Worm (Caenorhabditis elegans) whole organism, L1 larva: Measurements from ENCODE around the gene T21E8.7.

Experiments used
- C16A3.4 ChIP-seq: fragments of 150-350 bp; optimal IDR thresholded peaks from 2 replicates; lab custom pipeline; 2014; ENCODE audit warnings: missing biosample characterization, missing genetic modification characterization
- C34B4.2 ChIP-seq: sonication (generic microtip); optimal IDR thresholded peaks from 2 replicates; lab custom pipeline; 2017; ENCODE audit warnings: mild to moderate bottlenecking, missing genetic modification characterization, missing compliant biosample characterization
- F16B12.6 ChIP-seq: fragments of 150-350 bp; optimal IDR thresholded peaks from 2 replicates; lab custom pipeline; 2014; ENCODE audit warnings: missing biosample characterization, missing genetic modification characterization
- aha-1 ChIP-seq: fragments of 150-350 bp; optimal IDR thresholded peaks from 2 replicates; lab custom pipeline; 2014; ENCODE audit warnings: missing biosample characterization, missing genetic modification characterization
- aly-2 ChIP-seq: fragments of 150-350 bp; optimal IDR thresholded peaks from 2 replicates; lab custom pipeline; 2014; ENCODE audit warnings: missing biosample characterization, missing genetic modification characterization
- ama-1 ChIP-seq: fragments of 150-350 bp; optimal IDR thresholded peaks from 2 replicates; lab custom pipeline; 2014
- ceh-82 ChIP-seq, 3 experiments: fragments of 150-350 bp in 1 of 3; sonication (generic microtip) in 2 of 3; optimal IDR thresholded peaks; 2 replicates each; lab custom pipeline; 2014 to 2017; ENCODE audit warnings: missing biosample characterization in 3 of 3, missing genetic modification characterization in 3 of 3
- ceh-88 ChIP-seq: fragments of 200-800 bp; sonication (Bioruptor generic); IDR thresholded peaks from 2 replicates; pipeline ENCODE4 v1.3.6; 2022; ENCODE audit warnings: missing genetic modification characterization, missing compliant biosample characterization
- ces-1 ChIP-seq: fragments of 150-350 bp; optimal IDR thresholded peaks from 2 replicates; lab custom pipeline; 2014; ENCODE audit warnings: missing biosample characterization, missing genetic modification reagents, missing genetic modification characterization
- dsc-1 ChIP-seq: sonication (generic microtip); optimal IDR thresholded peaks from 2 replicates; lab custom pipeline; 2016; ENCODE audit warnings: mild to moderate bottlenecking, missing genetic modification characterization, missing compliant biosample characterization
- efl-1 ChIP-seq, 4 experiments: fragments of 150-350 bp; optimal IDR thresholded peaks in 3 of 4; peaks in 1 of 4; 1 replicate in 1 of 4; 2 replicates in 3 of 4; lab custom pipeline; 2014; ENCODE audit warnings: missing biosample characterization in 2 of 4, missing genetic modification characterization in 2 of 4, missing genetic modification reagents in 2 of 4
- efl-3 ChIP-seq: fragments of 200-800 bp; sonication (Bioruptor generic); optimal IDR thresholded peaks from 2 replicates; lab custom pipeline; 2018; ENCODE audit warnings: mild to moderate bottlenecking, missing genetic modification characterization, missing compliant biosample characterization
- egl-13 ChIP-seq: sonication (generic microtip); optimal IDR thresholded peaks from 2 replicates; lab custom pipeline; 2016; ENCODE audit warnings: missing genotype, missing genetic modification reagents, missing genetic modification characterization, missing compliant biosample characterization
- egl-27 ChIP-seq, 2 experiments: fragments of 150-350 bp in 1 of 2; sonication (generic microtip); optimal IDR thresholded peaks; 3 replicates each; lab custom pipeline; 2017 to 2018; ENCODE audit warnings: missing biosample characterization in 2 of 2, missing genetic modification characterization in 2 of 2, missing genetic modification reagents in 2 of 2
- elt-2 ChIP-seq: sonication (generic microtip); optimal IDR thresholded peaks from 2 replicates; lab custom pipeline; 2016; ENCODE audit warnings: missing genetic modification characterization, mild to moderate bottlenecking, inconsistent platforms, missing compliant biosample characterization, missing genetic modification reagents
- fkh-4 ChIP-seq: sonication (generic microtip); optimal IDR thresholded peaks from 2 replicates; lab custom pipeline; 2016; ENCODE audit warnings: missing compliant biosample characterization, missing genetic modification characterization, borderline replicate concordance
- fos-1 ChIP-seq: fragments of 150-350 bp; optimal IDR thresholded peaks from 2 replicates; lab custom pipeline; 2014; ENCODE audit warnings: missing biosample characterization, missing genetic modification characterization
- grh-1 ChIP-seq: fragments of 200-800 bp; sonication (Bioruptor generic); IDR thresholded peaks from 2 replicates; pipeline ENCODE4 v1.3.6; 2022; ENCODE audit warnings: missing genetic modification reagents, missing genetic modification characterization, missing compliant biosample characterization
- hlh-17 ChIP-seq: fragments of 200-800 bp; sonication (Bioruptor generic); optimal IDR thresholded peaks from 2 replicates; lab custom pipeline; 2018; ENCODE audit warnings: missing genetic modification characterization, mild to moderate bottlenecking, missing compliant biosample characterization, moderate library complexity, borderline replicate concordance
- hlh-4 ChIP-seq: sonication (generic microtip); optimal IDR thresholded peaks from 2 replicates; lab custom pipeline; 2016; ENCODE audit warnings: mild to moderate bottlenecking, missing genetic modification characterization, missing compliant biosample characterization
- hpl-2 ChIP-seq: fragments of 150-350 bp; optimal IDR thresholded peaks from 2 replicates; lab custom pipeline; 2014; ENCODE audit warnings: missing biosample characterization, missing genetic modification reagents, missing genetic modification characterization
- irx-1 ChIP-seq: sonication (generic microtip); optimal IDR thresholded peaks from 2 replicates; lab custom pipeline; 2016; ENCODE audit warnings: missing genetic modification characterization, missing compliant biosample characterization
- lin-13 ChIP-seq: fragments of 150-350 bp; optimal IDR thresholded peaks from 2 replicates; lab custom pipeline; 2014; ENCODE audit warnings: missing biosample characterization, missing genetic modification reagents, missing genetic modification characterization
- lin-14 ChIP-seq: fragments of 200-800 bp; sonication (Bioruptor generic); optimal IDR thresholded peaks from 2 replicates; lab custom pipeline; 2018; ENCODE audit warnings: mild to moderate bottlenecking, missing genetic modification characterization, moderate library complexity, missing compliant biosample characterization
- lin-35 ChIP-seq, 2 experiments: fragments of 150-350 bp; optimal IDR thresholded peaks; 2 replicates each; lab custom pipeline; 2014; ENCODE audit warnings: missing biosample characterization in 2 of 2, missing genetic modification characterization in 2 of 2, missing genetic modification reagents in 2 of 2
- lin-39 ChIP-seq: fragments of 150-350 bp; optimal IDR thresholded peaks from 2 replicates; lab custom pipeline; 2014; ENCODE audit warnings: missing biosample characterization, missing genetic modification reagents, missing genetic modification characterization
- lir-3 ChIP-seq: sonication (generic microtip); optimal IDR thresholded peaks from 2 replicates; lab custom pipeline; 2016; ENCODE audit warnings: mild to moderate bottlenecking, missing genetic modification characterization, moderate library complexity, missing compliant biosample characterization; ENCODE audit not compliant: poor library complexity
- lsy-2 ChIP-seq, 2 experiments: fragments of 150-350 bp; optimal IDR thresholded peaks; 2 replicates each; lab custom pipeline; 2014; ENCODE audit warnings: missing biosample characterization in 2 of 2, missing genetic modification characterization in 2 of 2
- mdl-1 ChIP-seq, 2 experiments: fragments of 150-350 bp; optimal IDR thresholded peaks; 2 replicates each; lab custom pipeline; 2014 to 2017; ENCODE audit warnings: missing biosample characterization in 2 of 2, missing genetic modification characterization in 2 of 2, inconsistent platforms in 1 of 2
- mef-2 ChIP-seq: fragments of 150-350 bp; optimal IDR thresholded peaks from 2 replicates; lab custom pipeline; 2014; ENCODE audit warnings: missing biosample characterization, missing genetic modification characterization
- mep-1 ChIP-seq: fragments of 150-350 bp; optimal IDR thresholded peaks from 2 replicates; lab custom pipeline; 2014; ENCODE audit warnings: missing biosample characterization, missing genetic modification characterization
- nhr-20 ChIP-seq: sonication (generic microtip); optimal IDR thresholded peaks from 2 replicates; lab custom pipeline; 2016; ENCODE audit warnings: mild to moderate bottlenecking, missing genetic modification characterization, missing compliant biosample characterization
- nhr-237 ChIP-seq: fragments of 150-350 bp; optimal IDR thresholded peaks from 2 replicates; lab custom pipeline; 2014; ENCODE audit warnings: missing biosample characterization, missing genetic modification characterization
- nhr-28 ChIP-seq: fragments of 150-350 bp; optimal IDR thresholded peaks from 2 replicates; lab custom pipeline; 2014; ENCODE audit warnings: missing biosample characterization, missing genetic modification characterization
- nhr-47 ChIP-seq: sonication (generic microtip); optimal IDR thresholded peaks from 2 replicates; lab custom pipeline; 2016; ENCODE audit warnings: mild to moderate bottlenecking, missing genetic modification characterization, moderate library complexity, missing compliant biosample characterization
- nhr-71 ChIP-seq: sonication (generic microtip); optimal IDR thresholded peaks from 2 replicates; lab custom pipeline; 2016; ENCODE audit warnings: mild to moderate bottlenecking, missing genetic modification characterization, moderate library complexity, missing compliant biosample characterization
- nhr-77 ChIP-seq: fragments of 150-350 bp; optimal IDR thresholded peaks from 2 replicates; lab custom pipeline; 2014; ENCODE audit warnings: missing biosample characterization, missing genetic modification characterization
- nhr-90 ChIP-seq: sonication (generic microtip); optimal IDR thresholded peaks from 2 replicates; lab custom pipeline; 2016; ENCODE audit warnings: mild to moderate bottlenecking, missing genetic modification characterization, missing compliant biosample characterization; ENCODE audit not compliant: poor library complexity
- pag-3 ChIP-seq: sonication (generic microtip); optimal IDR thresholded peaks from 2 replicates; lab custom pipeline; 2017; ENCODE audit warnings: missing genetic modification characterization, mild to moderate bottlenecking, missing compliant biosample characterization, antibody characterized with exemption, borderline replicate concordance; ENCODE audit not compliant: insufficient read depth
- pqm-1 ChIP-seq: sonication (generic microtip); optimal IDR thresholded peaks from 3 replicates; lab custom pipeline; 2017; ENCODE audit warnings: missing biosample characterization, missing genetic modification characterization
- snpc-4 ChIP-seq: fragments of 150-350 bp; optimal IDR thresholded peaks from 2 replicates; lab custom pipeline; 2014; ENCODE audit warnings: missing biosample characterization, missing genetic modification characterization
- snu-23 ChIP-seq: sonication (generic microtip); optimal IDR thresholded peaks from 2 replicates; lab custom pipeline; 2016; ENCODE audit warnings: missing genetic modification characterization, missing compliant biosample characterization
- sup-37 ChIP-seq: fragments of 200-800 bp; sonication (Bioruptor generic); optimal IDR thresholded peaks from 2 replicates; lab custom pipeline; 2018; ENCODE audit warnings: mild to moderate bottlenecking, missing genetic modification characterization, missing compliant biosample characterization
- swsn-7 ChIP-seq: sonication (generic microtip); optimal IDR thresholded peaks from 2 replicates; lab custom pipeline; 2016; ENCODE audit warnings: missing genetic modification characterization, missing compliant biosample characterization
- tbx-2 ChIP-seq: sonication (generic microtip); optimal IDR thresholded peaks from 2 replicates; lab custom pipeline; 2016; ENCODE audit warnings: missing genetic modification characterization, missing compliant biosample characterization
- unc-130 ChIP-seq: fragments of 150-350 bp; optimal IDR thresholded peaks from 2 replicates; lab custom pipeline; 2017; ENCODE audit warnings: missing biosample characterization, missing genetic modification characterization, inconsistent platforms
- unc-30 ChIP-seq: sonication (generic microtip); optimal IDR thresholded peaks from 2 replicates; lab custom pipeline; 2017; ENCODE audit warnings: missing biosample characterization, missing genetic modification characterization
- unc-86 ChIP-seq: sonication (generic microtip); optimal IDR thresholded peaks from 2 replicates; lab custom pipeline; 2016; ENCODE audit warnings: missing genetic modification characterization, missing compliant biosample characterization
- zag-1 ChIP-seq: fragments of 150-350 bp; optimal IDR thresholded peaks from 2 replicates; lab custom pipeline; 2014; ENCODE audit warnings: missing biosample characterization, missing genetic modification characterization
- zip-4 ChIP-seq: fragments of 200-800 bp; sonication (Bioruptor generic); optimal IDR thresholded peaks from 2 replicates; lab custom pipeline; 2018; ENCODE audit warnings: mild to moderate bottlenecking, missing genetic modification characterization, moderate library complexity, missing compliant biosample characterization
- ztf-4 ChIP-seq: fragments of 150-350 bp; optimal IDR thresholded peaks from 2 replicates; lab custom pipeline; 2014; ENCODE audit warnings: missing biosample characterization, missing genetic modification characterization

The T21E8.7 gene

ce11 chrX:10900952-10901351 is 17.6 kb downstream of the T21E8.7 start (continued):
- TF ChIP-seq nhr-237 (tag; lab: Kevin White, UChicago) (no peak), ceh-82 (tag; optimal IDR thresholded peaks at IDR 0.05; lab: Kevin White, UChicago) (peak in 2 of 3 experiments; percentile 59 to 77), tbx-2 (peak; percentile 59), nhr-77 (peak; percentile 64), nhr-28 (tag; lab: Kevin White, UChicago) (no peak), lin-14 (GFP tag; lab: Kevin White, UChicago) (peak; percentile 99), unc-30 (no peak), elt-2 (tag; lab: Kevin White, UChicago) (no peak), irx-1 (tag; lab: Kevin White, UChicago) (peak; percentile 37), snu-23 (GFP tag; lab: Kevin White, UChicago) (peak; percentile 74), swsn-7 (tag; lab: Kevin White, UChicago) (peak; percentile 57), mef-2 (tag; lab: Kevin White, UChicago) (peak; percentile 14), snpc-4 (tag; lab: Kevin White, UChicago) (no peak), ztf-4 (tag; lab: Kevin White, UChicago) (no peak), nhr-20 (peak; percentile 69), pag-3 (tag; lab: Kevin White, UChicago) (peak; percentile 8), C34B4.2 (no peak), hlh-17 (GFP tag; lab: Kevin White, UChicago) (no peak), ceh-88 (GFP tag; lab: Robert Waterston, UW) (no peak), aly-2 (no peak), unc-86 (tag; lab: Kevin White, UChicago) (no peak), dsc-1 (tag; lab: Kevin White, UChicago) (peak; percentile 58), efl-1 (optimal IDR thresholded peaks at IDR 0.05; lab: Kevin White, UChicago) (peak; percentile 32 to 55), efl-1 (GFP tag; optimal IDR thresholded peaks at IDR 0.05 in 1 of 2; lab: Kevin White, UChicago) (no peak), nhr-71 (tag; lab: Kevin White, UChicago) (peak; percentile 82), unc-130 (tag; lab: Kevin White, UChicago) (peak; percentile 26), mdl-1 (tag; optimal IDR thresholded peaks at IDR 0.05; lab: Kevin White, UChicago) (peak in 1 of 2 experiments; percentile 61), ces-1 (GFP tag; lab: Kevin White, UChicago) (no peak), nhr-47 (peak; percentile 59), zip-4 (GFP tag; lab: Kevin White, UChicago) (no peak), mep-1 (tag; lab: Kevin White, UChicago) (peak; percentile 80), lin-35 (GFP tag; optimal IDR thresholded peaks at IDR 0.05; lab: Kevin White, UChicago) (peak; percentile 13 to 54), pqm-1 (tag; lab: Kevin White, UChicago) (no peak), aha-1 (tag; lab: Kevin White, UChicago) (no peak), egl-27 (tag; optimal IDR thresholded peaks at IDR 0.05; lab: Kevin White, UChicago) (peak; percentile 6 to 17), lsy-2 (tag; optimal IDR thresholded peaks at IDR 0.05; lab: Kevin White, UChicago) (peak; percentile 37 to 75), egl-13 (tag; lab: Kevin White, UChicago) (no peak), hpl-2 (GFP tag; lab: Kevin White, UChicago) (no peak), fkh-4 (tag; lab: Kevin White, UChicago) (no peak), grh-1 (GFP tag; lab: Robert Waterston, UW) (no peak), sup-37 (no peak), nhr-90 (peak; percentile 25), C16A3.4 (tag; lab: Kevin White, UChicago) (peak; percentile 32), lin-39 (tag; lab: Kevin White, UChicago) (no peak), fos-1 (peak; percentile 32), efl-3 (GFP tag; lab: Kevin White, UChicago) (no peak), ama-1 (lab: Kevin White, UChicago) (no peak), zag-1 (no peak), F16B12.6 (tag; lab: Kevin White, UChicago) (peak; percentile 30), hlh-4 (tag; lab: Kevin White, UChicago) (no peak), lir-3 (tag; lab: Kevin White, UChicago) (peak; percentile 22), lin-13 (GFP tag; lab: Kevin White, UChicago) (peak; percentile 7)
